Fruit fly (Drosophila melanogaster): ENCODE results near the gene Xrp1.

Xrp1 gene

dm6 chr3R:18913856-18914593 lies 743 bp upstream of the Xrp1 start:
- TF ChIP-seq CG4328 (GFP tag; optimal IDR thresholded peaks at IDR 0.05) (no peak), CG4617 (GFP tag; optimal IDR thresholded peaks at IDR 0.05; ENCODE audit: borderline replicate concordance) (no peak), ATbp (GFP tag; optimal IDR thresholded peaks at IDR 0.05) (no peak), tin (GFP tag; optimal IDR thresholded peaks at IDR 0.05) (no peak), nom (GFP tag; optimal IDR thresholded peaks at IDR 0.05) (peak; percentile 12), Dfd (GFP tag; optimal IDR thresholded peaks at IDR 0.05) (no peak), CG1647 (GFP tag; optimal IDR thresholded peaks at IDR 0.05) (no peak), CG3281 (GFP tag; optimal IDR thresholded peaks at IDR 0.05) (no peak), CG9727 (GFP tag; optimal IDR thresholded peaks at IDR 0.05) (no peak), CG7372 (GFP tag; IDR thresholded peaks at IDR 0.05) (no peak), Doc2 (GFP tag; IDR thresholded peaks at IDR 0.05) (no peak), CG12219 (GFP tag; optimal IDR thresholded peaks at IDR 0.05) (no peak), ab (GFP tag; optimal IDR thresholded peaks at IDR 0.05) (no peak), zfh2 (GFP tag; optimal IDR thresholded peaks at IDR 0.05) (no peak), cg (GFP tag; optimal IDR thresholded peaks at IDR 0.05) (peak; percentile 9), Hsf (GFP tag; optimal IDR thresholded peaks at IDR 0.05) (no peak), CG14667 (GFP tag; IDR thresholded peaks at IDR 0.05) (no peak), CG10543 (GFP tag; optimal IDR thresholded peaks at IDR 0.05) (no peak), Oli (tag; optimal IDR thresholded peaks at IDR 0.05) (peak; percentile 45), bsh (GFP tag; optimal IDR thresholded peaks at IDR 0.05) (peak; percentile 33 to 43), CG3847 (GFP tag; IDR thresholded peaks at IDR 0.05) (no peak), CG15601 (tag; optimal IDR thresholded peaks at IDR 0.05) (no peak), CG14860 (GFP tag; IDR thresholded peaks at IDR 0.05; ENCODE audit: partially characterized antibody) (no peak), grn (GFP tag; optimal IDR thresholded peaks at IDR 0.05) (no peak), Ssrp (tag; optimal IDR thresholded peaks at IDR 0.05) (peak; percentile 8), jigr1 (GFP tag; IDR thresholded peaks at IDR 0.05) (no peak), TFAM (GFP tag; optimal IDR thresholded peaks at IDR 0.05) (no peak), CG7786 (GFP tag; optimal IDR thresholded peaks at IDR 0.05) (no peak), kah (GFP tag; optimal IDR thresholded peaks at IDR 0.05) (no peak), PHDP (tag; optimal IDR thresholded peaks at IDR 0.05) (no peak), bigmax (GFP tag; optimal IDR thresholded peaks at IDR 0.05) (no peak), ftz-f1 (GFP tag; optimal IDR thresholded peaks at IDR 0.05) (no peak), CG11695 (GFP tag; IDR thresholded peaks at IDR 0.05) (0 out of 3 replicates have a peak, but pooled peaks have one; percentile 23), C15 (GFP tag; IDR thresholded peaks at IDR 0.05) (no peak), wor (GFP tag; IDR thresholded peaks at IDR 0.05) (no peak), p53 (GFP tag; optimal IDR thresholded peaks at IDR 0.05) (no peak), corto (GFP tag; optimal IDR thresholded peaks at IDR 0.05) (no peak), pros (GFP tag; optimal IDR thresholded peaks at IDR 0.05) (no peak), tna (GFP tag; IDR thresholded peaks at IDR 0.05; ENCODE audit: partially characterized antibody) (no peak), CkIIα-i1 (GFP tag; IDR thresholded peaks at IDR 0.05) (no peak), CG16813 (GFP tag; IDR thresholded peaks at IDR 0.05; ENCODE audit: partially characterized antibody) (no peak), CG12071 (GFP tag; optimal IDR thresholded peaks at IDR 0.05) (no peak), BtbVII (GFP tag; optimal IDR thresholded peaks at IDR 0.05) (no peak), CG12942 (GFP tag; optimal IDR thresholded peaks at IDR 0.05) (no peak), CG5245 (GFP tag; optimal IDR thresholded peaks at IDR 0.05) (no peak), fd102C (GFP tag; optimal IDR thresholded peaks at IDR 0.05) (no peak), unc-4 (GFP tag; IDR thresholded peaks at IDR 0.05; ENCODE audit: partially characterized antibody) (no peak), CG9215 (GFP tag; IDR thresholded peaks at IDR 0.05) (no peak), Lpt (GFP tag; optimal IDR thresholded peaks at IDR 0.05) (no peak), onecut (GFP tag; IDR thresholded peaks at IDR 0.05) (no peak; the same call in 1 of the 2 replicates)

All from whole organism, embryonic.